Fruit fly (Drosophila melanogaster): ENCODE data around the gene CG3386.

The CG3386 gene

dm6 chr3L:699368-700150, 17.3 kb upstream of the CG3386 start (continued):
- TF ChIP-seq CG7786 (GFP tag; optimal IDR thresholded peaks at IDR 0.05): peak; percentile 35
- TF ChIP-seq chinmo (GFP tag; IDR thresholded peaks at IDR 0.05; ENCODE audit: partially characterized antibody): peak; percentile 65; the same call in 2 of the 4 replicates
- TF ChIP-seq CG9609 (GFP tag; optimal IDR thresholded peaks at IDR 0.05): peak; percentile 11
- TF ChIP-seq bbx (GFP tag; IDR thresholded peaks at IDR 0.05; ENCODE audit: partially characterized antibody): 0 out of 2 replicates have a peak, but pooled peaks have one; percentile 10
- no peak for TF ChIP-seq CG1792 (GFP tag; optimal IDR thresholded peaks at IDR 0.05)
- peak; percentile 30 for TF ChIP-seq fd102C (GFP tag; optimal IDR thresholded peaks at IDR 0.05)
- peak; percentile 61 for TF ChIP-seq scrt (GFP tag; optimal IDR thresholded peaks at IDR 0.05)
- TF ChIP-seq zfh2 (GFP tag; optimal IDR thresholded peaks at IDR 0.05): peak; percentile 34
- no peak for TF ChIP-seq lov (optimal IDR thresholded peaks at IDR 0.05)
- 0 out of 3 replicates have a peak, but pooled peaks have one; percentile 49 for TF ChIP-seq lov (GFP tag; IDR thresholded peaks at IDR 0.05)
- TF ChIP-seq HLH3B (GFP tag; IDR thresholded peaks at IDR 0.05): no peak
- TF ChIP-seq CG2202 (tag; optimal IDR thresholded peaks at IDR 0.05): no peak
- TF ChIP-seq CG9215 (GFP tag; IDR thresholded peaks at IDR 0.05): peak; percentile 28; the same call in 1 of the 2 replicates
- TF ChIP-seq slbo (GFP tag; IDR thresholded peaks at IDR 0.05): no peak
- TF ChIP-seq CG6854 (GFP tag; optimal IDR thresholded peaks at IDR 0.05): no peak
- TF ChIP-seq dpn (GFP tag; optimal IDR thresholded peaks at IDR 0.05): peak in 1 of 2 experiments; percentile 29
- TF ChIP-seq Usf (GFP tag; optimal IDR thresholded peaks at IDR 0.05): peak; percentile 42
- peak; percentile 13 for TF ChIP-seq CG17829 (tag; optimal IDR thresholded peaks at IDR 0.05)
- TF ChIP-seq CG8924 (tag; optimal IDR thresholded peaks at IDR 0.05): peak; percentile 45

DNA sequence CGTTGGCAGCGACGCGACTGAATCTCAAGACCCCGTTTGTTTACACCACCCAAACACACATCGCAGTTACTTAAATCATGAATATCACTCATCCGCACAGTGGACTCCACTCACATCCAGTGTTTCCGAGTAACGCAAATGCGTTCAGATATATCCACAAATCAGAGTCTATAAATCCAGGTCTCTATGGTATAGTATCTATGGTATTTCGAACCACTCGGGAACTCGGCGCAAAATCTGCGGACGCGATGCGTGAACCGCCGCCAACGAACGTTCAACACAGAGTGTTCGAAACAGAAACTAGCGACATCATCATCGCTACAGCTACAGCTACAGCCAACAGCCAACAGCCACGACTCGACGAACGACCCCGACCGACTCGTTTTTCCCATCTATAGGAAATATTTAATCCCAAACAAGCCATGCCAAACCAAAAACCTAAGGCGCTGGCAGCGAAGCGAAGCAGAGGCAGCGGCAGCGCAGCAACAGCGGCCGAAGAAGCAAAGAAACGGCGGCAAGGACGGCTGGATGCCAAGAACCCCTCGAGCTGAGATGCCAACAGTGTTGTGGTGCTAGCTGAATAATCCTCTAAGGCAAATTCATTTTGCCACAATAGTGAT, 16.6 kb upstream of the CG3386 start, which contains the start of gene CG13894:
Gene CG13894 (minus strand): TSS at position 397 of the 620 bp plus-strand sequence.
- TF ChIP-seq ash1 (GFP tag; optimal IDR thresholded peaks at IDR 0.05): peak; percentile 47
- peak; percentile 29; the same call in 1 of the 3 replicates for TF ChIP-seq CG34224 (GFP tag; IDR thresholded peaks at IDR 0.05; ENCODE audit: partially characterized antibody)
- TF ChIP-seq Deaf1 (tag; optimal IDR thresholded peaks at IDR 0.05): peak; percentile 95
- TF ChIP-seq sd (tag; optimal IDR thresholded peaks at IDR 0.05): peak; percentile 62
- TF ChIP-seq CG13894 (tag; optimal IDR thresholded peaks at IDR 0.05): peak; percentile 100
- no peak for TF ChIP-seq ken (GFP tag; IDR thresholded peaks at IDR 0.05)
- TF ChIP-seq Rfx (GFP tag; IDR thresholded peaks at IDR 0.05): 0 out of 2 replicates have a peak, but pooled peaks have one; percentile 6
- peak; percentile 53; the same call in 1 of the 2 replicates for TF ChIP-seq Awh (GFP tag; IDR thresholded peaks at IDR 0.05)
- peak; percentile 53 for TF ChIP-seq CG10979 (tag; optimal IDR thresholded peaks at IDR 0.05)
- peak; percentile 29; the same call in 1 of the 2 replicates for TF ChIP-seq sob (GFP tag; IDR thresholded peaks at IDR 0.05)
- peak; percentile 96 for TF ChIP-seq CG8290 (GFP tag; optimal IDR thresholded peaks at IDR 0.05)
- TF ChIP-seq CG8290 (tag; optimal IDR thresholded peaks at IDR 0.05): peak in 1 of 2 experiments; percentile 87
- TF ChIP-seq mirr (GFP tag; optimal IDR thresholded peaks at IDR 0.05): no peak
- 0 out of 3 replicates have a peak, but pooled peaks have one; percentile 25 for TF ChIP-seq CG16813 (GFP tag; IDR thresholded peaks at IDR 0.05; ENCODE audit: partially characterized antibody)
- TF ChIP-seq CG16779 (GFP tag; IDR thresholded peaks at IDR 0.05): no peak
- 0 out of 2 replicates have a peak, but pooled peaks have one; percentile 15 for TF ChIP-seq Scr (GFP tag; IDR thresholded peaks at IDR 0.05; ENCODE audit: partially characterized antibody)
- TF ChIP-seq CG6175 (GFP tag; IDR thresholded peaks at IDR 0.05): peak; percentile 54; the same call in 2 of the 3 replicates
- TF ChIP-seq CG17359 (tag; optimal IDR thresholded peaks at IDR 0.05): peak; percentile 26
- peak; percentile 21; the same call in 1 of the 2 replicates for TF ChIP-seq CG32532 (GFP tag; IDR thresholded peaks at IDR 0.05)
- peak; percentile 78 for TF ChIP-seq CG7372 (GFP tag; IDR thresholded peaks at IDR 0.05)
- TF ChIP-seq CG13624 (GFP tag; optimal IDR thresholded peaks at IDR 0.05): peak; percentile 47
- TF ChIP-seq CG11398 (GFP tag; optimal IDR thresholded peaks at IDR 0.05): peak; percentile 40
- no peak for TF ChIP-seq grn (GFP tag; optimal IDR thresholded peaks at IDR 0.05)
- TF ChIP-seq insv (GFP tag; optimal IDR thresholded peaks at IDR 0.05): peak in 1 of 2 experiments; percentile 2
- TF ChIP-seq CG5180 (GFP tag; optimal IDR thresholded peaks at IDR 0.05): peak; percentile 91
- TF ChIP-seq Med (GFP tag): peak; percentile 81
- TF ChIP-seq oc (tag; optimal IDR thresholded peaks at IDR 0.05): peak; percentile 61
- 0 out of 3 replicates have a peak, but pooled peaks have one; percentile 37 for TF ChIP-seq CG34422 (GFP tag; IDR thresholded peaks at IDR 0.05)
